Comparison of ENCODE assay signal across 6 worm cellular contexts in the genomic region with DNA sequence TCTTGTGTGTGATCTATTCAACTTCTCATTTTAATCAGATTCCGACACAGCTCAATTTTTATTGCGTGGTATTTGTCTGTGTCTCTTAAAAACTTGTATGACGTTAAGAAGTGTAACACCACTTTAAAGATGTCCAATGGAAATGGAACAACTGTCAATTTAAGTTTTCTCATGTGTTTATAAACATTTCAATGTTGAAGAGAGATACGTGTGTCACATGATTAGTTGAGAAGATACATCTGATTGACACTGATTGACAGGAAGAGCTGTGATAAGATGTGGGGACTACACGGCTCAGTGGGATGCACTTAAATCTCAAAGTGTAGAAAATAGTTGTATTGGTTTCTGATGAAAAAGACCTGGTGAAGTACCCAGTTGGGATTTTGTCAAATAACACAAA.
TF ChIP-seq lines count a peak whose summit lies in the region.

No protein-coding gene starts in this region.

TF ChIP-seq in whole organism, L1 larva, 84 proteins besides CTCF, POLR2A, EP300 and RAD21 (continues in another document):
- TF ChIP-seq zag-1 (tag; optimal IDR thresholded peaks at IDR 0.05; lab: Kevin White, UChicago) (no peak), unc-130 (tag; optimal IDR thresholded peaks at IDR 0.05; lab: Kevin White, UChicago) (peak; percentile 42), hpl-2 (GFP tag; optimal IDR thresholded peaks at IDR 0.05; lab: Kevin White, UChicago) (no peak), dsc-1 (tag; optimal IDR thresholded peaks at IDR 0.05; lab: Kevin White, UChicago) (no peak), nhr-76 (tag; optimal IDR thresholded peaks at IDR 0.05; lab: Kevin White, UChicago) (no peak), jun-1 (tag; optimal IDR thresholded peaks at IDR 0.05; lab: Kevin White, UChicago) (no peak), irx-1 (tag; optimal IDR thresholded peaks at IDR 0.05; lab: Kevin White, UChicago) (no peak), mdl-1 (tag; optimal IDR thresholded peaks at IDR 0.05; lab: Kevin White, UChicago) (peak in 1 of 2 experiments; percentile 0), skn-1 (tag; optimal IDR thresholded peaks at IDR 0.05; lab: Kevin White, UChicago) (no peak), snu-23 (GFP tag; optimal IDR thresholded peaks at IDR 0.05; lab: Kevin White, UChicago) (peak; percentile 64), sox-4 (tag; optimal IDR thresholded peaks at IDR 0.05; lab: Kevin White, UChicago) (no peak), aly-2 (tag; optimal IDR thresholded peaks at IDR 0.05; lab: Kevin White, UChicago) (no peak), nhr-47 (tag; optimal IDR thresholded peaks at IDR 0.05; lab: Kevin White, UChicago) (peak; percentile 53), sup-37 (GFP tag; optimal IDR thresholded peaks at IDR 0.05; lab: Kevin White, UChicago) (no peak), pax-3 (tag; optimal IDR thresholded peaks at IDR 0.05; lab: Kevin White, UChicago) (no peak)

TF ChIP-seq in whole organism, L2 larva, 48 proteins besides CTCF, POLR2A, EP300 and RAD21 (continues in another document):
- TF ChIP-seq skn-1 (tag; optimal IDR thresholded peaks at IDR 0.05; lab: Kevin White, UChicago) (no peak), mdl-1 (tag; optimal IDR thresholded peaks at IDR 0.05; lab: Kevin White, UChicago) (no peak), sma-9 (GFP tag; optimal IDR thresholded peaks at IDR 0.05; lab: Kevin White, UChicago) (peak; percentile 72), sma-9 (tag; optimal IDR thresholded peaks at IDR 0.05; lab: Kevin White, UChicago) (no peak), crh-2 (tag; optimal IDR thresholded peaks at IDR 0.05; lab: Kevin White, UChicago) (no peak), nhr-129 (tag; optimal IDR thresholded peaks at IDR 0.05; lab: Kevin White, UChicago) (peak; percentile 87), unc-62 (GFP tag; optimal IDR thresholded peaks at IDR 0.05; lab: Kevin White, UChicago) (peak; percentile 79), nhr-12 (tag; optimal IDR thresholded peaks at IDR 0.05; lab: Kevin White, UChicago) (no peak), mab-5 (tag; optimal IDR thresholded peaks at IDR 0.05; lab: Kevin White, UChicago) (peak; percentile 58), F13H6.1 (tag; optimal IDR thresholded peaks at IDR 0.05; lab: Kevin White, UChicago) (peak; percentile 84), lsy-2 (tag; optimal IDR thresholded peaks at IDR 0.05; lab: Kevin White, UChicago) (peak in 1 of 2 experiments; percentile 77), C34F6.9 (tag; optimal IDR thresholded peaks at IDR 0.05; lab: Kevin White, UChicago) (peak; percentile 59), gmeb-1 (tag; optimal IDR thresholded peaks at IDR 0.05; lab: Kevin White, UChicago) (no peak), ceh-82 (tag; optimal IDR thresholded peaks at IDR 0.05; lab: Kevin White, UChicago) (no peak), ztf-4 (tag; optimal IDR thresholded peaks at IDR 0.05; lab: Kevin White, UChicago) (peak; percentile 62)

TF ChIP-seq in whole organism, L3 larva, 47 proteins besides CTCF, POLR2A, EP300 and RAD21:
- TF ChIP-seq pha-4 (tag; optimal IDR thresholded peaks at IDR 0.05; lab: Kevin White, UChicago) (no peak), ceh-28 (tag; optimal IDR thresholded peaks at IDR 0.05; lab: Kevin White, UChicago) (no peak), elt-2 (tag; optimal IDR thresholded peaks at IDR 0.05; lab: Kevin White, UChicago) (no peak), elt-1 (tag; optimal IDR thresholded peaks at IDR 0.05; lab: Kevin White, UChicago) (no peak), nhr-25 (tag; optimal IDR thresholded peaks at IDR 0.05; lab: Kevin White, UChicago) (no peak), nhr-12 (tag; optimal IDR thresholded peaks at IDR 0.05; lab: Kevin White, UChicago) (no peak), nfya-1 (tag; optimal IDR thresholded peaks at IDR 0.05; lab: Kevin White, UChicago; ENCODE audit: insufficient read depth) (peak; percentile 47), lin-15B (tag; optimal IDR thresholded peaks at IDR 0.05; lab: Kevin White, UChicago) (no peak), unc-62 (GFP tag; optimal IDR thresholded peaks at IDR 0.05; lab: Kevin White, UChicago) (peak; percentile 83), nhr-11 (tag; optimal IDR thresholded peaks at IDR 0.05; lab: Kevin White, UChicago) (peak; percentile 68), tbx-2 (tag; optimal IDR thresholded peaks at IDR 0.05; lab: Kevin White, UChicago) (no peak), lsy-12 (tag; optimal IDR thresholded peaks at IDR 0.05; lab: Kevin White, UChicago) (no peak), pqm-1 (tag; optimal IDR thresholded peaks at IDR 0.05; lab: Kevin White, UChicago) (no peak), nhr-77 (tag; optimal IDR thresholded peaks at IDR 0.05; lab: Kevin White, UChicago) (no peak), nhr-67 (tag; optimal IDR thresholded peaks at IDR 0.05; lab: Kevin White, UChicago) (no peak), egl-5 (tag; optimal IDR thresholded peaks at IDR 0.05; lab: Kevin White, UChicago) (peak; percentile 40)
TF ChIP-seq in whole organism, L3 larva: peak in this region for 4.

TF ChIP-seq in whole organism, L4 larva, 104 proteins besides CTCF, POLR2A, EP300 and RAD21:
- TF ChIP-seq daf-16 (GFP tag; optimal IDR thresholded peaks at IDR 0.05; lab: Kevin White, UChicago) (peak in 1 of 2 experiments; percentile 96), daf-16 (tag; optimal IDR thresholded peaks at IDR 0.05; lab: Kevin White, UChicago) (no peak), unc-62 (GFP tag; optimal IDR thresholded peaks at IDR 0.05 in 1 of 2; lab: Kevin White, UChicago) (peak in 1 of 2 experiments; percentile 100), unc-62 (tag; optimal IDR thresholded peaks at IDR 0.05; lab: Kevin White, UChicago) (no peak), hlh-11 (tag; optimal IDR thresholded peaks at IDR 0.05; lab: Kevin White, UChicago) (peak; percentile 42), ceh-20 (GFP tag; IDR thresholded peaks at IDR 0.05; lab: Robert Waterston, UW) (peak; percentile 79), hlh-30 (tag; optimal IDR thresholded peaks at IDR 0.05; lab: Kevin White, UChicago; ENCODE audit: insufficient read depth) (peak; percentile 57), nhr-11 (tag; optimal IDR thresholded peaks at IDR 0.05; lab: Kevin White, UChicago) (peak; percentile 93), tag-97 (GFP tag; IDR thresholded peaks at IDR 0.05; lab: Robert Waterston, UW) (no peak), nhr-111 (GFP tag; optimal IDR thresholded peaks at IDR 0.05; lab: Kevin White, UChicago) (no peak)

TF ChIP-seq in whole organism, late embryonic, 69 proteins besides CTCF, POLR2A, EP300 and RAD21 (continues in another document):
- TF ChIP-seq ceh-18 (tag; optimal IDR thresholded peaks at IDR 0.05; lab: Kevin White, UChicago) (peak; percentile 68), unc-55 (GFP tag; optimal IDR thresholded peaks at IDR 0.05; lab: Kevin White, UChicago) (peak; percentile 100), hlh-15 (tag; optimal IDR thresholded peaks at IDR 0.05; lab: Kevin White, UChicago) (no peak), lim-6 (tag; optimal IDR thresholded peaks at IDR 0.05; lab: Kevin White, UChicago) (no peak), unc-42 (tag; optimal IDR thresholded peaks at IDR 0.05; lab: Kevin White, UChicago) (no peak), F13H6.1 (tag; optimal IDR thresholded peaks at IDR 0.05; lab: Kevin White, UChicago) (no peak), fax-1 (tag; optimal IDR thresholded peaks at IDR 0.05; lab: Kevin White, UChicago) (no peak), elt-2 (tag; optimal IDR thresholded peaks at IDR 0.05; lab: Kevin White, UChicago) (no peak), ets-4 (tag; optimal IDR thresholded peaks at IDR 0.05; lab: Kevin White, UChicago) (no peak), unc-3 (GFP tag; conservative IDR thresholded peaks at IDR 0.05; lab: Robert Waterston, UW) (no peak), unc-3 (tag; optimal IDR thresholded peaks at IDR 0.05; lab: Kevin White, UChicago) (no peak), pha-2 (tag; optimal IDR thresholded peaks at IDR 0.05; lab: Kevin White, UChicago) (no peak), ttx-3 (tag; optimal IDR thresholded peaks at IDR 0.05; lab: Kevin White, UChicago) (no peak), ceh-45 (GFP tag; IDR thresholded peaks at IDR 0.05; lab: Robert Waterston, UW) (no peak), ztf-16 (tag; optimal IDR thresholded peaks at IDR 0.05; lab: Kevin White, UChicago) (no peak), nfya-1 (tag; optimal IDR thresholded peaks at IDR 0.05; lab: Kevin White, UChicago) (peak; percentile 47), rnt-1 (tag; optimal IDR thresholded peaks at IDR 0.05; lab: Kevin White, UChicago) (peak; percentile 81), sox-2 (GFP tag; IDR thresholded peaks at IDR 0.05; lab: Robert Waterston, UW) (no peak), madf-2 (tag; optimal IDR thresholded peaks at IDR 0.05; lab: Kevin White, UChicago) (no peak), unc-86 (tag; optimal IDR thresholded peaks at IDR 0.05; lab: Kevin White, UChicago) (no peak), dve-1 (tag; optimal IDR thresholded peaks at IDR 0.05; lab: Kevin White, UChicago) (no peak)

TF ChIP-seq in whole organism, mixed stage, embryonic, 35 proteins besides CTCF, POLR2A, EP300 and RAD21:
- TF ChIP-seq mab-5 (tag; optimal IDR thresholded peaks at IDR 0.05; lab: Kevin White, UChicago) (peak; percentile 62), ceh-83 (GFP tag; optimal IDR thresholded peaks at IDR 0.05; lab: Kevin White, UChicago) (no peak), hlh-1 (tag; optimal IDR thresholded peaks at IDR 0.05; lab: Kevin White, UChicago) (peak; percentile 68), unc-62 (GFP tag; optimal IDR thresholded peaks at IDR 0.05; lab: Kevin White, UChicago) (peak; percentile 100), unc-120 (tag; optimal IDR thresholded peaks at IDR 0.05; lab: Kevin White, UChicago; ENCODE audit: poor library complexity, severe bottlenecking) (peak; percentile 57)
